Fruit fly (Drosophila melanogaster) whole organism, wandering third instar larva: ENCODE results near the gene Papss.

ENCODE experiments used
- Abd-B ChIP-seq: fragments of >200 bp; optimal IDR thresholded peaks from 2 replicates; lab custom pipeline; 2017; ENCODE audit warnings: missing biosample characterization, missing genetic modification characterization
- CG32264 ChIP-seq: fragments of 200-800 bp; sonication (Bioruptor generic); optimal IDR thresholded peaks from 2 replicates; lab custom pipeline; 2016; ENCODE audit warnings: missing biosample characterization, missing genetic modification characterization
- CG9705 ChIP-seq: fragments of 200-800 bp; sonication (Bioruptor generic); optimal IDR thresholded peaks from 2 replicates; lab custom pipeline; 2018; ENCODE audit warnings: missing biosample characterization, mild to moderate bottlenecking, missing genetic modification characterization
- Dfd ChIP-seq: fragments of >200 bp; optimal IDR thresholded peaks from 2 replicates; lab custom pipeline; 2017; ENCODE audit warnings: missing biosample characterization, missing genetic modification characterization
- GATAd ChIP-seq: sonication (Bioruptor generic); optimal IDR thresholded peaks from 2 replicates; lab custom pipeline; 2016; ENCODE audit warnings: missing biosample characterization, missing genetic modification characterization
- HLH106 ChIP-seq: fragments of 200-800 bp; optimal IDR thresholded peaks from 3 replicates; lab custom pipeline; 2019; ENCODE audit warnings: missing biosample characterization, mild to moderate bottlenecking, missing genetic modification characterization, moderate library complexity
- Hnf4 ChIP-seq: fragments of 200-800 bp; sonication (Bioruptor generic); optimal IDR thresholded peaks from 2 replicates; lab custom pipeline; 2016; ENCODE audit warnings: missing biosample characterization, mild to moderate bottlenecking, missing genetic modification characterization
- Hr78 ChIP-seq: fragments of >200 bp; optimal IDR thresholded peaks from 2 replicates; lab custom pipeline; 2017; ENCODE audit warnings: missing biosample characterization, missing genetic modification characterization
- Hr83 ChIP-seq: fragments of 200-300 bp; sonication (Bioruptor generic); optimal IDR thresholded peaks from 2 replicates; lab custom pipeline; 2016; ENCODE audit warnings: missing biosample characterization, mild to moderate bottlenecking, missing genetic modification characterization, moderate library complexity; ENCODE audit not compliant: poor library complexity, severe bottlenecking
- Jra ChIP-seq: sonication (Bioruptor generic); optimal IDR thresholded peaks from 2 replicates; lab custom pipeline; 2016; ENCODE audit warnings: missing biosample characterization, missing genetic modification characterization
- N ChIP-seq: fragments of >200 bp; optimal IDR thresholded peaks from 2 replicates; lab custom pipeline; 2018; ENCODE audit warnings: missing biosample characterization, missing external identifiers, missing genetic modification characterization
- OdsH ChIP-seq: fragments of 200-800 bp; sonication (Bioruptor generic); optimal IDR thresholded peaks from 2 replicates; lab custom pipeline; 2016; ENCODE audit warnings: missing biosample characterization, mild to moderate bottlenecking, missing genetic modification characterization
- Rel ChIP-seq, 2 experiments: fragments of 200-800 bp; sonication (Bioruptor generic) in 1 of 2; optimal IDR thresholded peaks; 2 replicates in 1 of 2; 3 replicates in 1 of 2; lab custom pipeline; 2016 to 2019; ENCODE audit warnings: mild to moderate bottlenecking in 2 of 2, missing biosample characterization in 2 of 2, missing genetic modification characterization in 2 of 2, moderate library complexity in 1 of 2
- Sp1 ChIP-seq: fragments of 200-800 bp; sonication (Bioruptor generic); optimal IDR thresholded peaks from 3 replicates; lab custom pipeline; 2019; ENCODE audit warnings: missing biosample characterization, mild to moderate bottlenecking, missing genetic modification characterization, moderate library complexity
- Vsx2 ChIP-seq: fragments of 200-300, 225-300 bp; sonication (Bioruptor generic); optimal IDR thresholded peaks from 2 replicates; lab custom pipeline; 2018; ENCODE audit warnings: missing biosample characterization, missing genetic modification characterization; ENCODE audit not compliant: partially characterized antibody
- brk ChIP-seq: fragments of 200-800 bp; sonication (Bioruptor generic); optimal IDR thresholded peaks from 2 replicates; lab custom pipeline; 2016; ENCODE audit warnings: missing biosample characterization, mild to moderate bottlenecking, missing genetic modification characterization
- dl ChIP-seq, 2 experiments: fragments of 175-275, 200-275 bp in 1 of 2; fragments of 200-275 bp in 1 of 2; sonication (Bioruptor generic); optimal IDR thresholded peaks; lab custom pipeline; 2018; ENCODE audit warnings: mild to moderate bottlenecking in 2 of 2, missing biosample characterization in 2 of 2, missing genetic modification characterization in 2 of 2, moderate library complexity in 2 of 2; ENCODE audit not compliant: partially characterized antibody in 2 of 2, insufficient read depth in 1 of 2
- dmrt93B ChIP-seq: fragments of 200-800 bp; sonication (Bioruptor generic); optimal IDR thresholded peaks from 2 replicates; lab custom pipeline; 2018; ENCODE audit warnings: missing biosample characterization, mild to moderate bottlenecking, missing genetic modification characterization
- dsf ChIP-seq: sonication (Bioruptor generic); optimal IDR thresholded peaks from 2 replicates; lab custom pipeline; 2016; ENCODE audit warnings: missing biosample characterization, missing genetic modification characterization, borderline replicate concordance
- ey ChIP-seq: fragments of 200-800 bp; sonication (Bioruptor generic); optimal IDR thresholded peaks from 2 replicates; lab custom pipeline; 2016; ENCODE audit warnings: missing biosample characterization, missing genetic modification characterization
- fru ChIP-seq: fragments of 200-800 bp; sonication (Bioruptor generic); optimal IDR thresholded peaks from 3 replicates; lab custom pipeline; 2016; ENCODE audit warnings: missing biosample characterization, mild to moderate bottlenecking, missing genetic modification characterization
- h ChIP-seq: fragments of 200-800 bp; sonication (Bioruptor generic); optimal IDR thresholded peaks from 3 replicates; lab custom pipeline; 2016; ENCODE audit warnings: missing biosample characterization, mild to moderate bottlenecking, missing genetic modification characterization
- jim ChIP-seq: fragments of 175-275, 200-325 bp; sonication (Bioruptor generic); optimal IDR thresholded peaks from 2 replicates; lab custom pipeline; 2016; ENCODE audit warnings: missing biosample characterization, mild to moderate bottlenecking, missing genetic modification characterization
- pan ChIP-seq: fragments of >200 bp; optimal IDR thresholded peaks from 2 replicates; lab custom pipeline; 2017
- psq ChIP-seq: fragments of 200-800 bp; sonication (Bioruptor generic); optimal IDR thresholded peaks from 3 replicates; lab custom pipeline; 2017; ENCODE audit warnings: missing biosample characterization, mild to moderate bottlenecking, missing genetic modification characterization, moderate library complexity
- rgr ChIP-seq: fragments of 200-800 bp; sonication (Bioruptor generic); optimal IDR thresholded peaks from 3 replicates; lab custom pipeline; 2016; ENCODE audit warnings: missing biosample characterization, mild to moderate bottlenecking, missing genetic modification characterization
- sage ChIP-seq: fragments of 200-800 bp; sonication (Bioruptor generic); optimal IDR thresholded peaks from 2 replicates; lab custom pipeline; 2016; ENCODE audit warnings: missing biosample characterization, mild to moderate bottlenecking, missing genetic modification characterization
- sv ChIP-seq: fragments of 200-800 bp; sonication (Bioruptor generic); optimal IDR thresholded peaks from 3 replicates; lab custom pipeline; 2016; ENCODE audit warnings: missing biosample characterization, missing genetic modification characterization
- tai ChIP-seq: sonication (Bioruptor generic); optimal IDR thresholded peaks from 2 replicates; lab custom pipeline; 2016; ENCODE audit warnings: missing biosample characterization, missing genetic modification characterization
- usp ChIP-seq: fragments of >200 bp; optimal IDR thresholded peaks from 2 replicates; lab custom pipeline; 2017; ENCODE audit warnings: missing biosample characterization, missing genetic modification characterization
- woc ChIP-seq: sonication (Bioruptor generic); optimal IDR thresholded peaks from 2 replicates; lab custom pipeline; 2016; ENCODE audit warnings: missing biosample characterization, mild to moderate bottlenecking, missing genetic modification characterization

Papss gene

dm6 chr3L:19845047-19845906 lies at the start of gene Papss:
Papss (plus strand) TSS chr3L:19845293.
- no peak for TF ChIP-seq Hnf4 (GFP tag; lab: Kevin White, UChicago)
- TF ChIP-seq CG32264 (GFP tag; lab: Kevin White, UChicago) = no peak
- TF ChIP-seq sage = no peak
- no peak for TF ChIP-seq OdsH
- TF ChIP-seq psq = peak; percentile 8
- TF ChIP-seq rgr = no peak
- no peak for TF ChIP-seq CG9705 (GFP tag; lab: Kevin White, UChicago)
- no peak for TF ChIP-seq Dfd (GFP tag; lab: Kevin White, UChicago)
- peak; percentile 24 for TF ChIP-seq Hr83
- peak; percentile 6 for TF ChIP-seq ey (GFP tag; lab: Kevin White, UChicago)
- no peak for TF ChIP-seq brk (GFP tag; lab: Kevin White, UChicago)
- TF ChIP-seq Abd-B (GFP tag; lab: Kevin White, UChicago) = no peak
- TF ChIP-seq, all 38 proteins: peak for 3

- TF ChIP-seq h (no peak), sv (GFP tag; lab: Kevin White, UChicago) (no peak), woc (GFP tag; lab: Kevin White, UChicago) (no peak), Hr78 (no peak), usp (GFP tag; lab: Kevin White, UChicago) (no peak), Dfd (GFP tag; lab: Kevin White, UChicago) (no peak), Jra (GFP tag; lab: Kevin White, UChicago) (no peak), OdsH (no peak), brk (GFP tag; lab: Kevin White, UChicago) (no peak), jim (GFP tag; lab: Kevin White, UChicago) (no peak), Rel (GFP tag; optimal IDR thresholded peaks at IDR 0.05; lab: Kevin White, UChicago) (no peak), Rel (tag; optimal IDR thresholded peaks at IDR 0.05; lab: Kevin White, UChicago) (no peak)
Measured at dm6 chr3L:19798978-19799377, 46.1 kb upstream of the Papss start, which contains the start of gene Ir76a. Ir76a (plus strand) TSS chr3L:19799278.

dm6 chr3L:19801105-19801504 lies 44.0 kb upstream of the Papss start, which contains the start of gene CG14102:
CG14102 (minus strand) TSS chr3L:19801291.
- TF ChIP-seq sage (no peak), brk (GFP tag; lab: Kevin White, UChicago) (no peak), tai (GFP tag; lab: Kevin White, UChicago) (no peak), pan (no peak), Vsx2 (no peak), ey (GFP tag; lab: Kevin White, UChicago) (no peak), sv (GFP tag; lab: Kevin White, UChicago) (no peak), Jra (GFP tag; lab: Kevin White, UChicago) (no peak), dl (GFP tag; optimal IDR thresholded peaks at IDR 0.05; lab: Kevin White, UChicago; ENCODE audit: insufficient read depth in 1 of 2, partially characterized antibody in 2 of 2) (no peak), rgr (no peak), N (GFP tag; lab: Kevin White, UChicago) (no peak), fru (GFP tag; lab: Kevin White, UChicago) (no peak), CG9705 (GFP tag; lab: Kevin White, UChicago) (no peak), jim (GFP tag; lab: Kevin White, UChicago) (no peak), dsf (GFP tag; lab: Kevin White, UChicago) (no peak), Hr78 (no peak), HLH106 (tag; lab: Kevin White, UChicago) (no peak)

- TF ChIP-seq dmrt93B (GFP tag; lab: Kevin White, UChicago) = no peak
- no peak for TF ChIP-seq Rel (GFP tag; optimal IDR thresholded peaks at IDR 0.05; lab: Kevin White, UChicago)
- peak; percentile 39 for TF ChIP-seq Rel (tag; optimal IDR thresholded peaks at IDR 0.05; lab: Kevin White, UChicago)
Measured at dm6 chr3L:19804908-19805307, 40.2 kb upstream of the Papss start, which contains the start of the genes TORIP and Ccdc58. TORIP (minus strand) TSS chr3L:19805080. Ccdc58 (plus strand) TSS chr3L:19805181.

DNA sequence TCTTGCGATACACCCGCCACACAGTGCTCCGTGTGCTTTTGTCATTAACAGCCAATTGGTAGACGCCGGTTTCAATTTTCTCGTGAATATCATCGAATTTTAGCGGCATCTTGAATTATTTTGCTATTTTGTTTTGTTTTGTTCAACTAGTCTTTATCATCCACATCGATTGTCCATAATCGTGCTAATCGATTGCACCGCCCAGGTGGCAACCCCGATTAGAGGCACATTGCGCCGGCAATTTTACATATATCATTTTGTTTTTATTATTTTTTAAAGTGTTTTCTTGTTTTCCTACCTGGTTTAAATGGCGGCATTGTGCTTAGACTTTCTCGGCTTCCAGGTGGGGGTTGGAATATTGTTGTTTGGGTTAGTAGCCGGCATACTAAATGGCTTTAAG lies 39.2 kb upstream of the Papss start, which contains the start of gene CG34116:
CG34116 (minus strand) TSS at position 142 of the 400 bp plus-strand sequence.
- TF ChIP-seq Sp1 (no peak), OdsH (no peak), h (no peak), dmrt93B (GFP tag; lab: Kevin White, UChicago) (no peak), Hnf4 (GFP tag; lab: Kevin White, UChicago) (no peak), Jra (GFP tag; lab: Kevin White, UChicago) (no peak), brk (GFP tag; lab: Kevin White, UChicago) (no peak), dl (GFP tag; optimal IDR thresholded peaks at IDR 0.05; lab: Kevin White, UChicago; ENCODE audit: insufficient read depth in 1 of 2, partially characterized antibody in 2 of 2) (no peak), GATAd (no peak), Hr78 (no peak)
- TF ChIP-seq, all 38 proteins: peak for 0
